Worm (Caenorhabditis elegans) whole organism, late embryonic: Measurements from ENCODE around the gene zipt-7.1.
A peak's percentile ranks its signal among the peaks of the same experiment; 100 is the strongest.

Source experiments
- C38D4.7 ChIP-seq: fragments of 200-800 bp; sonication (Bioruptor generic); optimal IDR thresholded peaks from 2 replicates; lab custom pipeline; 2018; ENCODE audit warnings: mild to moderate bottlenecking, missing genetic modification characterization, moderate library complexity, missing compliant biosample characterization
- F13H6.1 ChIP-seq: sonication (generic microtip); optimal IDR thresholded peaks from 2 replicates; lab custom pipeline; 2016; ENCODE audit warnings: missing genetic modification characterization, missing compliant biosample characterization
- K02D7.2 ChIP-seq: sonication (generic microtip); optimal IDR thresholded peaks from 2 replicates; lab custom pipeline; 2017; ENCODE audit warnings: mild to moderate bottlenecking, missing genetic modification characterization, missing compliant biosample characterization
- ama-1 ChIP-seq: fragments of 150-350 bp; optimal IDR thresholded peaks from 2 replicates; lab custom pipeline; 2014
- ceh-2 ChIP-seq: sonication (generic microtip); optimal IDR thresholded peaks from 2 replicates; lab custom pipeline; 2016; ENCODE audit warnings: missing genotype, missing genetic modification characterization, missing compliant biosample characterization
- ceh-22 ChIP-seq: sonication (generic microtip); optimal IDR thresholded peaks from 2 replicates; lab custom pipeline; 2017; ENCODE audit warnings: missing biosample characterization, missing genetic modification characterization
- ceh-24 ChIP-seq: sonication (generic microtip); optimal IDR thresholded peaks from 2 replicates; lab custom pipeline; 2016; ENCODE audit warnings: mild to moderate bottlenecking, missing genetic modification characterization, missing compliant biosample characterization
- ceh-30 ChIP-seq: fragments of 150-350 bp; optimal IDR thresholded peaks from 2 replicates; lab custom pipeline; 2014; ENCODE audit warnings: missing biosample characterization, missing genetic modification characterization
- ceh-34 ChIP-seq: sonication (generic microtip); optimal IDR thresholded peaks from 2 replicates; lab custom pipeline; 2016; ENCODE audit warnings: mild to moderate bottlenecking, missing genetic modification characterization, missing compliant biosample characterization
- ceh-48 ChIP-seq: sonication (generic microtip); optimal IDR thresholded peaks from 2 replicates; lab custom pipeline; 2016; ENCODE audit warnings: missing genetic modification characterization, inconsistent platforms, missing compliant biosample characterization
- dmd-4 ChIP-seq: sonication (generic microtip); optimal IDR thresholded peaks from 2 replicates; lab custom pipeline; 2016; ENCODE audit warnings: borderline replicate concordance, missing genetic modification characterization, missing compliant biosample characterization
- dve-1 ChIP-seq: sonication (generic microtip); optimal IDR thresholded peaks from 2 replicates; lab custom pipeline; 2017; ENCODE audit warnings: antibody characterized with exemption, mild to moderate bottlenecking, missing genetic modification characterization, missing compliant biosample characterization
- elt-2 ChIP-seq: sonication (generic microtip); optimal IDR thresholded peaks from 2 replicates; lab custom pipeline; 2016; ENCODE audit warnings: missing genetic modification reagents, missing genetic modification characterization, missing compliant biosample characterization
- elt-4 ChIP-seq: sonication (generic microtip); optimal IDR thresholded peaks from 2 replicates; lab custom pipeline; 2016; ENCODE audit warnings: missing genetic modification characterization, missing compliant biosample characterization
- ets-4 ChIP-seq: sonication (generic microtip); optimal IDR thresholded peaks from 2 replicates; lab custom pipeline; 2016; ENCODE audit warnings: missing genetic modification characterization, missing compliant biosample characterization
- fax-1 ChIP-seq: sonication (generic microtip); optimal IDR thresholded peaks from 2 replicates; lab custom pipeline; 2016; ENCODE audit warnings: missing genotype, missing genetic modification characterization, missing compliant biosample characterization
- fkh-10 ChIP-seq: fragments of 150-350 bp; optimal IDR thresholded peaks from 2 replicates; lab custom pipeline; 2014; ENCODE audit warnings: missing biosample characterization, missing genetic modification reagents, missing genetic modification characterization
- fkh-6 ChIP-seq: sonication (generic microtip); optimal IDR thresholded peaks from 2 replicates; lab custom pipeline; 2016; ENCODE audit warnings: missing genetic modification characterization, missing compliant biosample characterization
- hlh-30 ChIP-seq: sonication (generic microtip); optimal IDR thresholded peaks from 2 replicates; lab custom pipeline; 2017; ENCODE audit warnings: antibody characterized with exemption, missing genetic modification characterization, missing compliant biosample characterization; ENCODE audit not compliant: insufficient read depth
- hlh-6 ChIP-seq: sonication (generic microtip); optimal IDR thresholded peaks from 2 replicates; lab custom pipeline; 2016; ENCODE audit warnings: missing genotype, missing genetic modification characterization, missing compliant biosample characterization
- lim-6 ChIP-seq: sonication (generic microtip); optimal IDR thresholded peaks from 2 replicates; lab custom pipeline; 2016; ENCODE audit warnings: missing genetic modification characterization, missing compliant biosample characterization
- lin-11 ChIP-seq: fragments of 200-800 bp; sonication (Bioruptor generic); optimal IDR thresholded peaks from 2 replicates; lab custom pipeline; 2018; ENCODE audit warnings: mild to moderate bottlenecking, missing genetic modification characterization, missing compliant biosample characterization
- nfya-1 ChIP-seq: sonication (generic microtip); optimal IDR thresholded peaks from 2 replicates; lab custom pipeline; 2017; ENCODE audit warnings: missing genetic modification characterization, mild to moderate bottlenecking, missing compliant biosample characterization, antibody characterized with exemption, moderate library complexity
- nhr-11 ChIP-seq: fragments of 150-350 bp; optimal IDR thresholded peaks from 2 replicates; lab custom pipeline; 2014; ENCODE audit warnings: missing biosample characterization, missing genetic modification characterization
- odd-2 ChIP-seq: sonication (generic microtip); optimal IDR thresholded peaks from 2 replicates; lab custom pipeline; 2017; ENCODE audit warnings: antibody characterized with exemption, mild to moderate bottlenecking, missing genetic modification characterization, missing compliant biosample characterization
- pag-3 ChIP-seq: sonication (generic microtip); optimal IDR thresholded peaks from 2 replicates; lab custom pipeline; 2016; ENCODE audit warnings: missing compliant biosample characterization, missing genetic modification characterization, borderline replicate concordance
- pax-1 ChIP-seq: fragments of 150-350 bp; optimal IDR thresholded peaks from 2 replicates; lab custom pipeline; 2014; ENCODE audit warnings: missing biosample characterization, missing genetic modification characterization
- pha-2 ChIP-seq: sonication (generic microtip); optimal IDR thresholded peaks from 2 replicates; lab custom pipeline; 2017; ENCODE audit warnings: mild to moderate bottlenecking, missing genetic modification characterization, missing compliant biosample characterization
- pha-4 ChIP-seq: fragments of 150-350 bp; optimal IDR thresholded peaks from 2 replicates; lab custom pipeline; 2018; ENCODE audit warnings: missing biosample characterization, missing genetic modification reagents, missing genetic modification characterization
- pqm-1 ChIP-seq: sonication (generic microtip); optimal IDR thresholded peaks from 2 replicates; lab custom pipeline; 2016; ENCODE audit warnings: missing genetic modification characterization, missing compliant biosample characterization
- ref-2 ChIP-seq: sonication (generic microtip); optimal IDR thresholded peaks from 2 replicates; lab custom pipeline; 2016; ENCODE audit warnings: missing genetic modification characterization, missing compliant biosample characterization
- rnt-1 ChIP-seq: sonication (generic microtip); optimal IDR thresholded peaks from 2 replicates; lab custom pipeline; 2016; ENCODE audit warnings: missing genetic modification characterization, missing compliant biosample characterization
- sox-2 ChIP-seq: fragments of 200-800 bp; sonication (Bioruptor generic); IDR thresholded peaks from 2 replicates; pipeline ENCODE4 v1.3.6; 2022; ENCODE audit warnings: missing genetic modification reagents, missing genetic modification characterization, missing compliant biosample characterization
- tbx-2 ChIP-seq: sonication (generic microtip); optimal IDR thresholded peaks from 2 replicates; lab custom pipeline; 2016; ENCODE audit warnings: missing genetic modification characterization, missing compliant biosample characterization
- tbx-7 ChIP-seq: sonication (generic microtip); optimal IDR thresholded peaks from 2 replicates; lab custom pipeline; 2016; ENCODE audit warnings: missing genotype, missing genetic modification characterization, missing compliant biosample characterization
- unc-3 ChIP-seq, 2 experiments: fragments of 200-800 bp in 1 of 2; sonication (Bioruptor generic) in 1 of 2; sonication (generic microtip) in 1 of 2; conservative IDR thresholded peaks in 1 of 2; optimal IDR thresholded peaks in 1 of 2; 2 replicates each; pipeline versions ENCODE4 v1.3.6 to Lab custom; 2016 to 2022; ENCODE audit warnings: missing compliant biosample characterization in 2 of 2, missing genetic modification characterization in 2 of 2, missing genetic modification reagents in 1 of 2
- unc-42 ChIP-seq: sonication (generic microtip); optimal IDR thresholded peaks from 2 replicates; lab custom pipeline; 2016; ENCODE audit warnings: missing genotype, missing genetic modification characterization, missing compliant biosample characterization
- unc-55 ChIP-seq: sonication (generic microtip); optimal IDR thresholded peaks from 2 replicates; lab custom pipeline; 2017; ENCODE audit warnings: missing biosample characterization, missing genetic modification reagents, missing genetic modification characterization
- unc-86 ChIP-seq: sonication (generic microtip); optimal IDR thresholded peaks from 2 replicates; lab custom pipeline; 2016; ENCODE audit warnings: missing genetic modification characterization, missing compliant biosample characterization
- zip-5 ChIP-seq: sonication (generic microtip); optimal IDR thresholded peaks from 2 replicates; lab custom pipeline; 2016; ENCODE audit warnings: missing genetic modification characterization, missing compliant biosample characterization

zipt-7.1 gene

DNA sequence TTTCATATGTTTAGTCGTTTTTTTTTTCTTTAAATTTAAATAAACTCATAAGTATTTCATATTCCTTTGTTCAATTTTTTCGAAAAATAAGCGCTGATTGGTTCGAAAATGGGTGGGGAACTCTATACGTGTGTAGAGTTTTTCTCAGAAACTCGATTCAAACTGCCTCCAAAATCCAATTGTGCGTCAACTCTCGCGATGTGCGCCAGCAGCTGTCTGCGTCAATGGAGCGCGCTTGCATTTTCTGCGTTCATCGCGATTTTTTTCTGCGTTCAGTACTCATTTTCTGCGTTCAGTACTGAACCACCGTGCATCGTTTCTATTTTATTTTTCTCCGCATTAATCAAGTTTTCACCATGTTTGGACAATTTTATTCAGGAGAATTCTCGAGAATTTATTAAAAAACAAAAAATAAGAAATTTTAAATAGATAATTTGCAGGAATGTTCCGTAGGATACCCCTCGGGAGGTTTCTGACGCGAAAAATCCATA is 38.2 kb downstream of the zipt-7.1 start, which contains the start of gene eelo-2 (continued):
- TF ChIP-seq pha-4 (no peak), pax-1 (tag; lab: Kevin White, UChicago) (peak; percentile 61), dmd-4 (tag; lab: Kevin White, UChicago) (peak; percentile 45), ref-2 (tag; lab: Kevin White, UChicago) (peak; percentile 82), dve-1 (tag; lab: Kevin White, UChicago) (peak; percentile 88), fax-1 (tag; lab: Kevin White, UChicago) (no peak), nfya-1 (peak; percentile 93), ceh-34 (tag; lab: Kevin White, UChicago) (peak; percentile 83), F13H6.1 (peak; percentile 35), odd-2 (tag; lab: Kevin White, UChicago) (no peak), C38D4.7 (GFP tag; lab: Kevin White, UChicago) (no peak), elt-4 (tag; lab: Kevin White, UChicago) (no peak), tbx-7 (tag; lab: Kevin White, UChicago) (no peak), lim-6 (tag; lab: Kevin White, UChicago) (peak; percentile 47), unc-86 (peak; percentile 63), ceh-24 (tag; lab: Kevin White, UChicago) (no peak), unc-3 (GFP tag; conservative IDR thresholded peaks at IDR 0.05; lab: Robert Waterston, UW) (peak; percentile 37; the same call in 1 of the 2 replicates), unc-3 (tag; optimal IDR thresholded peaks at IDR 0.05; lab: Kevin White, UChicago) (peak; percentile 30), tbx-2 (tag; lab: Kevin White, UChicago) (peak; percentile 87), pag-3 (tag; lab: Kevin White, UChicago) (no peak), ceh-22 (tag; lab: Kevin White, UChicago) (no peak), pha-2 (tag; lab: Kevin White, UChicago) (no peak), K02D7.2 (tag; lab: Kevin White, UChicago) (no peak), ets-4 (tag; lab: Kevin White, UChicago) (peak; percentile 69), zip-5 (tag; lab: Kevin White, UChicago) (no peak), nhr-11 (no peak), ama-1 (lab: Kevin White, UChicago) (no peak), fkh-10 (GFP tag; lab: Kevin White, UChicago) (peak; percentile 57), hlh-30 (peak; percentile 60), ceh-48 (peak; percentile 50), unc-55 (GFP tag; lab: Kevin White, UChicago) (peak; percentile 83), hlh-6 (tag; lab: Kevin White, UChicago) (no peak), elt-2 (tag; lab: Kevin White, UChicago) (peak; percentile 72), lin-11 (tag; lab: Kevin White, UChicago) (no peak), fkh-6 (tag; lab: Kevin White, UChicago) (peak; percentile 9), unc-42 (tag; lab: Kevin White, UChicago) (peak; percentile 89), ceh-30 (peak; percentile 99)
- TF ChIP-seq, all 69 proteins: peak for 42

DNA sequence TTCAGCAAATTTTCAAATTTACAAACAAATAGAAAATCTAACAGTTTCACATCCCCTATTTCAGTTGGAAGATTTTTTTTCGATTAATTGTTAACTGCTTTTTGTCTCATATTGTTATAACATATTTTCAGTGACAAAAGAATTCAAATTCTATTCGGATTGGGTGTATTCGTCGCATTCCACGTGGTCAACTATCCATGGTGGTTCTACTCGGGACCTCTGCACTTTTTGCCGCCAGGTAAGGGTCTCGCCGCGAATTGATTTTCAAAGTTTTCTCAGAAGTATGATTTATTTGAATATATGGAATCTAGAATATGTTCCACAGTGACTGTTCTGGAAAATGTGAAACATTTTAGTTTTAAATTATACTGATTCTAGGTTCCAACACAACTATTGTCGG is 39.4 kb downstream of the zipt-7.1 start:
- TF ChIP-seq pqm-1 (tag; lab: Kevin White, UChicago) = no peak
- TF ChIP-seq hlh-30 = no peak
- TF ChIP-seq ref-2 (tag; lab: Kevin White, UChicago) = no peak
- no peak for TF ChIP-seq ceh-48
- no peak for TF ChIP-seq lin-11 (tag; lab: Kevin White, UChicago)
- no peak for TF ChIP-seq ceh-34 (tag; lab: Kevin White, UChicago)
- TF ChIP-seq sox-2 (GFP tag; lab: Robert Waterston, UW) = no peak
- TF ChIP-seq rnt-1 (tag; lab: Kevin White, UChicago) = no peak
- no peak for TF ChIP-seq elt-2 (tag; lab: Kevin White, UChicago)
- no peak for TF ChIP-seq ceh-2
